Fruit fly (Drosophila melanogaster) whole organism, embryonic: ENCODE data around the gene Ctu2.

Source experiments
- Adf1 ChIP-seq: fragments of 200-800 bp; sonication (Bioruptor generic); IDR thresholded peaks from 2 replicates; pipeline ENCODE4 v1.3.6; 2022; ENCODE audit warnings: missing biosample characterization, missing genetic modification characterization
- B-H1 ChIP-seq: fragments of 200-800 bp; sonication (Bioruptor generic); IDR thresholded peaks from 3 replicates; pipeline ENCODE4 v1.3.6; 2022; ENCODE audit warnings: missing biosample characterization, missing genetic modification characterization
- B-H2 ChIP-seq: fragments of 200-800 bp; sonication (Bioruptor generic); optimal IDR thresholded peaks from 2 replicates; lab custom pipeline; 2018; ENCODE audit warnings: missing biosample characterization, mild to moderate bottlenecking, missing genetic modification characterization
- CG10654 ChIP-seq: fragments of 200-800 bp; sonication (Bioruptor generic); optimal IDR thresholded peaks from 2 replicates; lab custom pipeline; 2016; ENCODE audit warnings: missing biosample characterization, missing genetic modification characterization
- CG12071 ChIP-seq: fragments of 200-800 bp; sonication (Bioruptor generic); optimal IDR thresholded peaks from 3 replicates; lab custom pipeline; 2018; ENCODE audit warnings: missing biosample characterization, mild to moderate bottlenecking, missing genetic modification characterization
- CG12219 ChIP-seq: fragments of 200-800 bp; sonication (Bioruptor generic); optimal IDR thresholded peaks from 3 replicates; lab custom pipeline; 2018; ENCODE audit warnings: missing biosample characterization, mild to moderate bottlenecking, missing genetic modification characterization
- CG12659 ChIP-seq: fragments of 200-800 bp; sonication (Bioruptor generic); optimal IDR thresholded peaks from 3 replicates; lab custom pipeline; 2017; ENCODE audit warnings: mild to moderate bottlenecking, missing biosample characterization, missing genetic modification reagents, missing genetic modification characterization
- CG13287 ChIP-seq: fragments of 200-800 bp; sonication (Bioruptor generic); IDR thresholded peaks from 2 replicates; pipeline ENCODE4 v1.3.6; 2022; ENCODE audit warnings: missing biosample characterization, missing genetic modification characterization; ENCODE audit not compliant: partially characterized antibody
- CG16779 ChIP-seq: fragments of 200-800 bp; sonication (Bioruptor generic); IDR thresholded peaks from 2 replicates; pipeline ENCODE4 v1.3.6; 2022; ENCODE audit warnings: missing biosample characterization, missing genetic modification characterization
- CG17328 ChIP-seq: fragments of 200-800 bp; sonication (Bioruptor generic); IDR thresholded peaks from 2 replicates; pipeline ENCODE4 v1.3.6; 2022; ENCODE audit warnings: missing biosample characterization, missing genetic modification characterization
- CG17361 ChIP-seq: fragments of 200-800 bp; sonication (Bioruptor generic); IDR thresholded peaks from 3 replicates; pipeline ENCODE4 v1.3.6; 2022; ENCODE audit warnings: missing biosample characterization, missing genetic modification characterization
- CG34422 ChIP-seq: fragments of 200-800 bp; sonication (Bioruptor generic); IDR thresholded peaks from 3 replicates; pipeline ENCODE4 v1.3.6; 2022; ENCODE audit warnings: missing biosample characterization, missing genetic modification characterization
- CG3995 ChIP-seq: fragments of 200-800 bp; sonication (Bioruptor generic); optimal IDR thresholded peaks from 3 replicates; lab custom pipeline; 2016; ENCODE audit warnings: missing biosample characterization, missing genetic modification characterization
- CG43689 ChIP-seq: fragments of 200-800 bp; sonication (Bioruptor generic); IDR thresholded peaks from 2 replicates; pipeline ENCODE4 v1.3.6; 2022; ENCODE audit warnings: missing biosample characterization, missing genetic modification characterization
- CG4820 ChIP-seq: fragments of 200-800 bp; sonication (Bioruptor generic); optimal IDR thresholded peaks from 3 replicates; lab custom pipeline; 2016; ENCODE audit warnings: missing biosample characterization, missing genetic modification characterization
- CG4854 ChIP-seq: fragments of 200-800 bp; sonication (Bioruptor generic); optimal IDR thresholded peaks from 2 replicates; lab custom pipeline; 2016; ENCODE audit warnings: missing biosample characterization, missing genetic modification characterization, inconsistent platforms
- CG6683 ChIP-seq: fragments of 200-800 bp; sonication (Bioruptor generic); optimal IDR thresholded peaks from 2 replicates; lab custom pipeline; 2017; ENCODE audit warnings: missing biosample characterization, mild to moderate bottlenecking, missing genetic modification characterization, missing genetic modification reagents
- CG6854 ChIP-seq: fragments of 200-800 bp; sonication (Bioruptor generic); optimal IDR thresholded peaks from 3 replicates; lab custom pipeline; 2017; ENCODE audit warnings: missing biosample characterization, mild to moderate bottlenecking, missing genetic modification characterization
- CG7963 ChIP-seq: fragments of 200-800 bp; sonication (Bioruptor generic); IDR thresholded peaks from 3 replicates; pipeline ENCODE4 v1.3.6; 2022; ENCODE audit warnings: missing biosample characterization, missing genetic modification characterization; ENCODE audit not compliant: partially characterized antibody
- CG7987 ChIP-seq: fragments of 200-800 bp; sonication (Bioruptor generic); optimal IDR thresholded peaks from 2 replicates; lab custom pipeline; 2018; ENCODE audit warnings: missing biosample characterization, mild to moderate bottlenecking, missing genetic modification characterization, moderate library complexity
- CG8290 ChIP-seq, 3 experiments: fragments of 200-800 bp; sonication (Bioruptor generic); optimal IDR thresholded peaks; 2 replicates each; lab custom pipeline; 2016 to 2019; ENCODE audit warnings: missing biosample characterization in 3 of 3, missing genetic modification characterization in 3 of 3, mild to moderate bottlenecking in 2 of 3, moderate library complexity in 1 of 3
- CoRest ChIP-seq: fragments of 200-800 bp; sonication (Bioruptor generic); optimal IDR thresholded peaks from 3 replicates; lab custom pipeline; 2018; ENCODE audit warnings: missing biosample characterization, mild to moderate bottlenecking, missing genetic modification characterization, moderate library complexity
- Dek ChIP-seq: fragments of 200-800 bp; sonication (Bioruptor generic); optimal IDR thresholded peaks from 3 replicates; lab custom pipeline; 2019; ENCODE audit warnings: missing biosample characterization, mild to moderate bottlenecking, missing genetic modification characterization, moderate library complexity
- Ets97D ChIP-seq: fragments of 200-800 bp; sonication (Bioruptor generic); optimal IDR thresholded peaks from 3 replicates; lab custom pipeline; 2016; ENCODE audit warnings: missing biosample characterization, missing genetic modification characterization
- HLH4C ChIP-seq: fragments of 200-800 bp; sonication (Bioruptor generic); IDR thresholded peaks from 3 replicates; pipeline ENCODE4 v1.3.6; 2022; ENCODE audit warnings: missing biosample characterization, missing genetic modification characterization; ENCODE audit not compliant: partially characterized antibody
- Hr78 ChIP-seq, 2 experiments: fragments of 200-800 bp in 1 of 2; fragments of >200 bp in 1 of 2; sonication (Bioruptor generic) in 1 of 2; optimal IDR thresholded peaks; 2 replicates each; lab custom pipeline; 2017 to 2019; ENCODE audit warnings: missing biosample characterization in 2 of 2, missing genetic modification characterization in 2 of 2, mild to moderate bottlenecking in 1 of 2, moderate library complexity in 1 of 2
- Hsf ChIP-seq: fragments of 200-800 bp; sonication (Bioruptor generic); optimal IDR thresholded peaks from 3 replicates; lab custom pipeline; 2016; ENCODE audit warnings: missing biosample characterization, missing genetic modification characterization
- Jarid2 ChIP-seq: fragments of 200-800 bp; sonication (Bioruptor generic); optimal IDR thresholded peaks from 3 replicates; lab custom pipeline; 2017; ENCODE audit warnings: mild to moderate bottlenecking, missing biosample characterization, missing genetic modification reagents, missing genetic modification characterization
- Max ChIP-seq: fragments of 200-800 bp; sonication (Bioruptor generic); optimal IDR thresholded peaks from 2 replicates; lab custom pipeline; 2016; ENCODE audit warnings: missing biosample characterization, mild to moderate bottlenecking, missing genetic modification characterization
- Meics ChIP-seq: fragments of 200-800 bp; sonication (Bioruptor generic); optimal IDR thresholded peaks from 2 replicates; lab custom pipeline; 2017; ENCODE audit warnings: missing biosample characterization, mild to moderate bottlenecking, missing genetic modification characterization
- Oli ChIP-seq: fragments of 200-800 bp; sonication (Bioruptor generic); optimal IDR thresholded peaks from 2 replicates; lab custom pipeline; 2018; ENCODE audit warnings: missing biosample characterization, mild to moderate bottlenecking, missing genetic modification characterization, moderate library complexity
- Opbp ChIP-seq: fragments of 200-800 bp; sonication (Bioruptor generic); IDR thresholded peaks from 3 replicates; pipeline ENCODE4 v1.3.6; 2022; ENCODE audit warnings: missing biosample characterization, missing genetic modification characterization; ENCODE audit not compliant: partially characterized antibody
- Taf1 ChIP-seq: fragments of 200-800 bp; sonication (Bioruptor generic); IDR thresholded peaks from 2 replicates; pipeline ENCODE4 v1.3.6; 2022; ENCODE audit warnings: missing biosample characterization, missing genetic modification characterization
- Usf ChIP-seq: fragments of 200-800 bp; sonication (Bioruptor generic); optimal IDR thresholded peaks from 2 replicates; lab custom pipeline; 2017; ENCODE audit warnings: missing genotype, missing biosample characterization, missing genetic modification characterization
- ase ChIP-seq: fragments of 200-800 bp; sonication (Bioruptor generic); IDR thresholded peaks from 3 replicates; pipeline ENCODE4 v1.3.6; 2022; ENCODE audit warnings: missing biosample characterization, missing genetic modification characterization
- dan ChIP-seq: fragments of 200-800 bp; sonication (Bioruptor generic); IDR thresholded peaks from 2 replicates; pipeline ENCODE4 v1.3.6; 2022; ENCODE audit warnings: missing biosample characterization, missing genetic modification characterization
- gem ChIP-seq: fragments of 200-800 bp; sonication (Bioruptor generic); optimal IDR thresholded peaks from 2 replicates; lab custom pipeline; 2019; ENCODE audit warnings: missing biosample characterization, mild to moderate bottlenecking, missing genetic modification characterization, moderate library complexity
- hkb ChIP-seq, 2 experiments: fragments of 200-800 bp in 1 of 2; fragments of >200 bp in 1 of 2; sonication (Bioruptor generic) in 1 of 2; IDR thresholded peaks in 1 of 2; optimal IDR thresholded peaks in 1 of 2; 2 replicates each; pipeline versions ENCODE4 v1.3.6 to Lab custom; 2017 to 2022; ENCODE audit warnings: missing biosample characterization in 1 of 2, missing genetic modification characterization in 1 of 2
- jing ChIP-seq: fragments of 200-800 bp; sonication (Bioruptor generic); optimal IDR thresholded peaks from 2 replicates; lab custom pipeline; 2018; ENCODE audit warnings: missing biosample characterization, mild to moderate bottlenecking, missing genetic modification characterization
- klu ChIP-seq: fragments of 200-800 bp; sonication (Bioruptor generic); IDR thresholded peaks from 2 replicates; pipeline ENCODE4 v1.3.6; 2022; ENCODE audit warnings: missing biosample characterization, missing genetic modification characterization
- lmd ChIP-seq: fragments of 200-800 bp; sonication (Bioruptor generic); IDR thresholded peaks from 2 replicates; pipeline ENCODE4 v1.3.6; 2022; ENCODE audit warnings: missing biosample characterization, missing genetic modification characterization
- mirr ChIP-seq: fragments of 200-800 bp; sonication (Bioruptor generic); optimal IDR thresholded peaks from 3 replicates; lab custom pipeline; 2018; ENCODE audit warnings: missing biosample characterization, mild to moderate bottlenecking, missing genetic modification characterization
- p53 ChIP-seq: fragments of 200-800 bp; sonication (Bioruptor generic); optimal IDR thresholded peaks from 2 replicates; lab custom pipeline; 2016; ENCODE audit warnings: missing biosample characterization, missing genetic modification characterization
- psq ChIP-seq: fragments of 200-800 bp; sonication (Bioruptor generic); optimal IDR thresholded peaks from 2 replicates; lab custom pipeline; 2017; ENCODE audit warnings: missing biosample characterization, missing genetic modification characterization
- tna ChIP-seq: fragments of 200-800 bp; sonication (Bioruptor generic); IDR thresholded peaks from 2 replicates; pipeline ENCODE4 v1.3.6; 2022; ENCODE audit warnings: missing biosample characterization, missing genetic modification characterization; ENCODE audit not compliant: partially characterized antibody
- toy ChIP-seq: fragments of 200-800 bp; sonication (Bioruptor generic); IDR thresholded peaks from 2 replicates; pipeline ENCODE4 v1.3.6; 2022; ENCODE audit warnings: missing biosample characterization, missing genetic modification characterization
- twi ChIP-seq: fragments of 200-800 bp; optimal IDR thresholded peaks from 2 replicates; lab custom pipeline; 2019; ENCODE audit warnings: missing biosample characterization, mild to moderate bottlenecking, missing genetic modification characterization, moderate library complexity
- vnd ChIP-seq: fragments of 200-800 bp; sonication (Bioruptor generic); IDR thresholded peaks from 3 replicates; pipeline ENCODE4 v1.3.6; 2022; ENCODE audit warnings: missing biosample characterization, missing genetic modification characterization; ENCODE audit not compliant: partially characterized antibody

Gene Ctu2

DNA sequence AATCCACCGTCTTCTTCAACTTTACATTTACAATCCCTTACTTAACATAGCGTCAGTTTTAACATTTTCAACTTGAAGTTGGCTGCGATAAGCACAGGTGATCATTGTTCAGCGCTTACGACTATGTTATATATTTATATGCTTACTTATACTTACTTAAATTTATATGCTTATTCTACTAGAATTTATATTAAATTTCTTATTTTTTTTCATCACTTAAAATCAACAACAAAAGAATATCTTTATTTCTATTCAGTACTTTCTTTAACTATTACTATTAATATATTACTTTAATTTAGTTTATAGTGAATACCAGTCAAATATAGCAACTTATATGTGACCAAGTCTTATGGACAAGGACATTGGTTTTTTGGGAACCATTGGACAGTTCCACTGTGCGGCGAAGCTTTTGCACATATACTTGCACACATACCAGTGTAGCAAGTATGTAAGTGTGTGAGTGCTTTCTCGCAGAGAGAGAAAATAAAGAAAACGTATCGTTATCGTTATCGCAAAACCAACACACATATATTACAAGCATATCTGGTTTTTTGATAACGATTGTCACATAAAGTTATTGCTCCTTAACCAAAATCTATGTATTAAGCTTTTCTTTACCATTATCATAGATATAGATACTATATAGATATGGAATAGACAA, 24.2 kb upstream of the Ctu2 start, which contains the start of gene Hasp:
Hasp (minus strand) TSS at position 51 of the 661 bp plus-strand sequence.
- no peak for TF ChIP-seq CG16779 (GFP tag; lab: Robert Waterston, UW)
- no peak for TF ChIP-seq hkb (optimal IDR thresholded peaks at IDR 0.05; lab: Kevin White, UChicago)
- peak; percentile 52; the same call in 1 of the 2 replicates for TF ChIP-seq hkb (GFP tag; IDR thresholded peaks at IDR 0.05; lab: Robert Waterston, UW)
- TF ChIP-seq CG7963 (GFP tag; lab: Robert Waterston, UW): peak; percentile 77
- peak; percentile 84; the same call in 2 of the 3 replicates for TF ChIP-seq Opbp (GFP tag; lab: Robert Waterston, UW)
- peak; percentile 62 for TF ChIP-seq CG10654 (GFP tag; lab: Kevin White, UChicago)
- peak; percentile 74 for TF ChIP-seq vnd
- peak; percentile 30; the same call in 1 of the 3 replicates for TF ChIP-seq CG34422
- TF ChIP-seq Hsf: peak; percentile 18
- peak; percentile 58; the same call in 1 of the 2 replicates for TF ChIP-seq lmd
- peak; percentile 55 for TF ChIP-seq Ets97D (GFP tag; lab: Kevin White, UChicago)
- no peak for TF ChIP-seq twi (tag; lab: Kevin White, UChicago)
- TF ChIP-seq CG12659: peak; percentile 46
- no peak for TF ChIP-seq klu (GFP tag; lab: Robert Waterston, UW)
- peak; percentile 40; the same call in 1 of the 3 replicates for TF ChIP-seq ase
- TF ChIP-seq CG43689 (GFP tag; lab: Robert Waterston, UW): no peak
- no peak for TF ChIP-seq Jarid2 (GFP tag; lab: Kevin White, UChicago)
- TF ChIP-seq CG6854 (GFP tag; lab: Kevin White, UChicago): peak; percentile 46
- no peak for TF ChIP-seq dan (GFP tag; lab: Robert Waterston, UW)
- TF ChIP-seq Taf1 (GFP tag; lab: Robert Waterston, UW): no peak
- TF ChIP-seq CG17328 (GFP tag; lab: Robert Waterston, UW): peak; percentile 29; the same call in 1 of the 2 replicates
- TF ChIP-seq CG13287 (GFP tag; lab: Robert Waterston, UW): peak; percentile 77
- peak; percentile 67 for TF ChIP-seq Meics (GFP tag; lab: Kevin White, UChicago)
- TF ChIP-seq HLH4C: peak; percentile 94
- no peak for TF ChIP-seq Adf1 (GFP tag; lab: Robert Waterston, UW)
- TF ChIP-seq CG3995 (GFP tag; lab: Kevin White, UChicago): no peak
- TF ChIP-seq CG12219 (GFP tag; lab: Kevin White, UChicago): peak; percentile 44
- TF ChIP-seq CG12071 (GFP tag; lab: Kevin White, UChicago): no peak
- TF ChIP-seq CoRest (tag; lab: Kevin White, UChicago): peak; percentile 56
- TF ChIP-seq CG8290 (GFP tag; optimal IDR thresholded peaks at IDR 0.05; lab: Kevin White, UChicago): peak; percentile 54
- no peak for TF ChIP-seq CG8290 (tag; optimal IDR thresholded peaks at IDR 0.05; lab: Kevin White, UChicago)
- peak; percentile 71; the same call in 2 of the 3 replicates for TF ChIP-seq CG17361 (GFP tag; lab: Robert Waterston, UW)
- TF ChIP-seq B-H1 (GFP tag; lab: Robert Waterston, UW): no peak
- no peak for TF ChIP-seq toy (GFP tag; lab: Robert Waterston, UW)
- TF ChIP-seq gem (tag; lab: Kevin White, UChicago): no peak
- TF ChIP-seq Oli: peak; percentile 63
- TF ChIP-seq Dek (tag; lab: Kevin White, UChicago): peak; percentile 18
- TF ChIP-seq jing (GFP tag; lab: Kevin White, UChicago): no peak
- TF ChIP-seq CG4854 (GFP tag; lab: Kevin White, UChicago): no peak
- no peak for TF ChIP-seq Usf
- no peak for TF ChIP-seq p53
- no peak for TF ChIP-seq CG7987 (GFP tag; lab: Kevin White, UChicago)
- peak; percentile 58 for TF ChIP-seq CG4820 (GFP tag; lab: Kevin White, UChicago)
- no peak for TF ChIP-seq psq (GFP tag; lab: Kevin White, UChicago)
- peak; percentile 5 for TF ChIP-seq B-H2
- TF ChIP-seq tna (GFP tag; lab: Robert Waterston, UW): peak; percentile 96
- TF ChIP-seq Max (GFP tag; lab: Kevin White, UChicago): peak; percentile 51
- peak; percentile 8 for TF ChIP-seq mirr (GFP tag; lab: Kevin White, UChicago)
- peak; percentile 10 for TF ChIP-seq CG6683 (GFP tag; lab: Kevin White, UChicago)
- TF ChIP-seq Hr78 (GFP tag; optimal IDR thresholded peaks at IDR 0.05; lab: Kevin White, UChicago): no peak
